Worm (Caenorhabditis elegans): ENCODE results near the gene Y6E2A.5.

- no peak for TF ChIP-seq nhr-76 (tag; optimal IDR thresholded peaks at IDR 0.05)
- no peak for TF ChIP-seq blmp-1 (tag; optimal IDR thresholded peaks at IDR 0.05)
- TF ChIP-seq pha-4 (tag; optimal IDR thresholded peaks at IDR 0.05): no peak
- TF ChIP-seq ztf-11 (tag; optimal IDR thresholded peaks at IDR 0.05): no peak
- no peak for TF ChIP-seq lin-13 (tag; optimal IDR thresholded peaks at IDR 0.05)
- TF ChIP-seq drap-1 (GFP tag; optimal IDR thresholded peaks at IDR 0.05): no peak
- TF ChIP-seq elt-1 (tag; optimal IDR thresholded peaks at IDR 0.05; ENCODE audit: borderline replicate concordance, insufficient read depth): no peak
- no peak for TF ChIP-seq nhr-237 (tag; optimal IDR thresholded peaks at IDR 0.05)
These were observed 15.1 kb upstream of the Y6E2A.5 start, which contains the start of gene T23D5.3 for ce11 chrV:15733568-15733967.

Measured in whole organism, mixed stage, embryonic.